Worm (Caenorhabditis elegans) whole organism, late embryonic: Measurements from ENCODE around the gene unc-46.

Experiments
- F13H6.1 ChIP-seq: sonication (generic microtip); optimal IDR thresholded peaks from 2 replicates; lab custom pipeline; 2016; ENCODE audit warnings: missing genetic modification characterization, missing compliant biosample characterization
- K09A11.1 ChIP-seq: sonication (generic microtip); optimal IDR thresholded peaks from 2 replicates; lab custom pipeline; 2017; ENCODE audit warnings: antibody characterized with exemption, mild to moderate bottlenecking, missing genetic modification characterization, missing compliant biosample characterization; ENCODE audit not compliant: insufficient read depth
- ceh-14 ChIP-seq: sonication (generic microtip); optimal IDR thresholded peaks from 2 replicates; lab custom pipeline; 2016; ENCODE audit warnings: missing genotype, missing genetic modification characterization, missing compliant biosample characterization
- ceh-19 ChIP-seq: fragments of 200-800 bp; sonication (Bioruptor generic); optimal IDR thresholded peaks from 2 replicates; lab custom pipeline; 2018; ENCODE audit warnings: mild to moderate bottlenecking, missing genetic modification characterization, missing compliant biosample characterization
- ceh-2 ChIP-seq: sonication (generic microtip); optimal IDR thresholded peaks from 2 replicates; lab custom pipeline; 2016; ENCODE audit warnings: missing genotype, missing genetic modification characterization, missing compliant biosample characterization
- ceh-22 ChIP-seq: sonication (generic microtip); optimal IDR thresholded peaks from 2 replicates; lab custom pipeline; 2017; ENCODE audit warnings: missing biosample characterization, missing genetic modification characterization
- ceh-24 ChIP-seq: sonication (generic microtip); optimal IDR thresholded peaks from 2 replicates; lab custom pipeline; 2016; ENCODE audit warnings: mild to moderate bottlenecking, missing genetic modification characterization, missing compliant biosample characterization
- ceh-31 ChIP-seq: sonication (generic microtip); optimal IDR thresholded peaks from 2 replicates; lab custom pipeline; 2016; ENCODE audit warnings: missing genetic modification characterization, missing compliant biosample characterization
- ceh-48 ChIP-seq: sonication (generic microtip); optimal IDR thresholded peaks from 2 replicates; lab custom pipeline; 2016; ENCODE audit warnings: missing genetic modification characterization, inconsistent platforms, missing compliant biosample characterization
- che-1 ChIP-seq: sonication (generic microtip); optimal IDR thresholded peaks from 2 replicates; lab custom pipeline; 2016; ENCODE audit warnings: mild to moderate bottlenecking, missing genetic modification characterization, missing compliant biosample characterization
- dve-1 ChIP-seq: sonication (generic microtip); optimal IDR thresholded peaks from 2 replicates; lab custom pipeline; 2017; ENCODE audit warnings: antibody characterized with exemption, mild to moderate bottlenecking, missing genetic modification characterization, missing compliant biosample characterization
- ets-4 ChIP-seq: sonication (generic microtip); optimal IDR thresholded peaks from 2 replicates; lab custom pipeline; 2016; ENCODE audit warnings: missing genetic modification characterization, missing compliant biosample characterization
- eyg-1 ChIP-seq: sonication (generic microtip); optimal IDR thresholded peaks from 2 replicates; lab custom pipeline; 2016; ENCODE audit warnings: missing genotype, missing genetic modification characterization, missing compliant biosample characterization
- gmeb-2 ChIP-seq: sonication (generic microtip); optimal IDR thresholded peaks from 2 replicates; lab custom pipeline; 2016; ENCODE audit warnings: missing genetic modification characterization, inconsistent platforms, missing compliant biosample characterization
- hlh-13 ChIP-seq: fragments of 200-800 bp; sonication (Bioruptor generic); optimal IDR thresholded peaks from 2 replicates; lab custom pipeline; 2018; ENCODE audit warnings: mild to moderate bottlenecking, missing genetic modification characterization, missing compliant biosample characterization
- hlh-30 ChIP-seq: sonication (generic microtip); optimal IDR thresholded peaks from 2 replicates; lab custom pipeline; 2017; ENCODE audit warnings: antibody characterized with exemption, missing genetic modification characterization, missing compliant biosample characterization; ENCODE audit not compliant: insufficient read depth
- lim-6 ChIP-seq: sonication (generic microtip); optimal IDR thresholded peaks from 2 replicates; lab custom pipeline; 2016; ENCODE audit warnings: missing genetic modification characterization, missing compliant biosample characterization
- lin-11 ChIP-seq: fragments of 200-800 bp; sonication (Bioruptor generic); optimal IDR thresholded peaks from 2 replicates; lab custom pipeline; 2018; ENCODE audit warnings: mild to moderate bottlenecking, missing genetic modification characterization, missing compliant biosample characterization
- nhr-11 ChIP-seq: fragments of 150-350 bp; optimal IDR thresholded peaks from 2 replicates; lab custom pipeline; 2014; ENCODE audit warnings: missing biosample characterization, missing genetic modification characterization
- odd-2 ChIP-seq: sonication (generic microtip); optimal IDR thresholded peaks from 2 replicates; lab custom pipeline; 2017; ENCODE audit warnings: antibody characterized with exemption, mild to moderate bottlenecking, missing genetic modification characterization, missing compliant biosample characterization
- pag-3 ChIP-seq: sonication (generic microtip); optimal IDR thresholded peaks from 2 replicates; lab custom pipeline; 2016; ENCODE audit warnings: missing compliant biosample characterization, missing genetic modification characterization, borderline replicate concordance
- pax-1 ChIP-seq: fragments of 150-350 bp; optimal IDR thresholded peaks from 2 replicates; lab custom pipeline; 2014; ENCODE audit warnings: missing biosample characterization, missing genetic modification characterization
- pha-2 ChIP-seq: sonication (generic microtip); optimal IDR thresholded peaks from 2 replicates; lab custom pipeline; 2017; ENCODE audit warnings: mild to moderate bottlenecking, missing genetic modification characterization, missing compliant biosample characterization
- pqm-1 ChIP-seq: sonication (generic microtip); optimal IDR thresholded peaks from 2 replicates; lab custom pipeline; 2016; ENCODE audit warnings: missing genetic modification characterization, missing compliant biosample characterization
- pros-1 ChIP-seq: fragments of 150-350 bp; optimal IDR thresholded peaks from 2 replicates; lab custom pipeline; 2014; ENCODE audit warnings: missing biosample characterization, missing genetic modification reagents, missing genetic modification characterization
- ref-2 ChIP-seq: sonication (generic microtip); optimal IDR thresholded peaks from 2 replicates; lab custom pipeline; 2016; ENCODE audit warnings: missing genetic modification characterization, missing compliant biosample characterization
- sdc-2 ChIP-seq: sonication (generic microtip); optimal IDR thresholded peaks from 2 replicates; lab custom pipeline; 2016; ENCODE audit warnings: missing genotype, missing genetic modification characterization, missing compliant biosample characterization
- sox-2 ChIP-seq: fragments of 200-800 bp; sonication (Bioruptor generic); IDR thresholded peaks from 2 replicates; pipeline ENCODE4 v1.3.6; 2022; ENCODE audit warnings: missing genetic modification reagents, missing genetic modification characterization, missing compliant biosample characterization
- syd-9 ChIP-seq: sonication (generic microtip); optimal IDR thresholded peaks from 2 replicates; lab custom pipeline; 2016; ENCODE audit warnings: mild to moderate bottlenecking, missing genetic modification characterization, moderate library complexity, missing compliant biosample characterization
- tbx-2 ChIP-seq: sonication (generic microtip); optimal IDR thresholded peaks from 2 replicates; lab custom pipeline; 2016; ENCODE audit warnings: missing genetic modification characterization, missing compliant biosample characterization
- tbx-7 ChIP-seq: sonication (generic microtip); optimal IDR thresholded peaks from 2 replicates; lab custom pipeline; 2016; ENCODE audit warnings: missing genotype, missing genetic modification characterization, missing compliant biosample characterization
- ttx-3 ChIP-seq: sonication (generic microtip); optimal IDR thresholded peaks from 2 replicates; lab custom pipeline; 2016; ENCODE audit warnings: missing genetic modification reagents, missing genetic modification characterization, missing compliant biosample characterization
- unc-3 ChIP-seq, 2 experiments: fragments of 200-800 bp in 1 of 2; sonication (Bioruptor generic) in 1 of 2; sonication (generic microtip) in 1 of 2; conservative IDR thresholded peaks in 1 of 2; optimal IDR thresholded peaks in 1 of 2; 2 replicates each; pipeline versions ENCODE4 v1.3.6 to Lab custom; 2016 to 2022; ENCODE audit warnings: missing compliant biosample characterization in 2 of 2, missing genetic modification characterization in 2 of 2, missing genetic modification reagents in 1 of 2
- unc-42 ChIP-seq: sonication (generic microtip); optimal IDR thresholded peaks from 2 replicates; lab custom pipeline; 2016; ENCODE audit warnings: missing genotype, missing genetic modification characterization, missing compliant biosample characterization
- unc-55 ChIP-seq: sonication (generic microtip); optimal IDR thresholded peaks from 2 replicates; lab custom pipeline; 2017; ENCODE audit warnings: missing biosample characterization, missing genetic modification reagents, missing genetic modification characterization
- zip-5 ChIP-seq: sonication (generic microtip); optimal IDR thresholded peaks from 2 replicates; lab custom pipeline; 2016; ENCODE audit warnings: missing genetic modification characterization, missing compliant biosample characterization

The unc-46 gene

DNA sequence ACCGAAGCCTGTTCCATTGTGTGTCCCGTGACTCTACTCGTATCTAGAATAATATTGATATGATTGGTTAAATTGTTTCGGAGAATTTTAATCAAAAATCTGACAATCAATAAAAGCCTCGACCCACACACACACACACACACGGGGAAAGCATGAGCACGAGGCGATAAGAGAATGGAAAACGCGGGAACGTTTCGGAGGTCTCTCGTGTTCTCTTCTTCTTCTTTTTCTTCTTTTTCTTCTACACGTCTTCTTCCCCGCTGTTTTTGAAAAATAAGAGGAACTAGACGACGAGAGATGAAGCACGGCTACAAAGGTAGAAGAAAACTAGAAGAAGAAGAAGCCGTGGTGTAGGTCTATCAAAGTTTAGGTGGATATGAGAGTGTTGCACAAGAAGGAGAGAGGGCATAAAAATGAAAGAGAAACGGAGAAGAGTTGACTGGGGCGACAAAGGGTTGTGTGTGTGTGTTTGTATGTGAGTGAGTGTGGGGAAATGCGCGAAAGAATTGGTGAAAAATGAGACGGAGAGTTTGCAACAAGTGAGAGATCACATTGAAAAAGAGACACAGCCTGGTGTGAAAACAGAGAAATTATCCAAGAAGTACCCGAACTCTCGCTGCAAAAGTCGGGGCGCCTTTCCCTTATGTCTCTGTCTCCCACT, 33.9 kb downstream of the unc-46 start, which contains the start of gene mlk-1 (continued):
- TF ChIP-seq dve-1 (tag; lab: Kevin White, UChicago) (no peak), ceh-2 (tag; lab: Kevin White, UChicago) (no peak), sdc-2 (tag; lab: Kevin White, UChicago) (no peak), hlh-13 (GFP tag; lab: Kevin White, UChicago) (no peak), pqm-1 (tag; lab: Kevin White, UChicago) (no peak), pax-1 (no peak), pha-2 (no peak), lim-6 (tag; lab: Kevin White, UChicago) (no peak), ets-4 (tag; lab: Kevin White, UChicago) (no peak), ceh-24 (tag; lab: Kevin White, UChicago) (no peak), pros-1 (peak; percentile 67), eyg-1 (tag; lab: Kevin White, UChicago) (no peak), ceh-31 (tag; lab: Kevin White, UChicago) (peak; percentile 79), tbx-2 (peak; percentile 30), nhr-11 (tag; lab: Kevin White, UChicago) (no peak), unc-42 (tag; lab: Kevin White, UChicago) (peak; percentile 61), F13H6.1 (tag; lab: Kevin White, UChicago) (peak; percentile 40), odd-2 (no peak)

DNA sequence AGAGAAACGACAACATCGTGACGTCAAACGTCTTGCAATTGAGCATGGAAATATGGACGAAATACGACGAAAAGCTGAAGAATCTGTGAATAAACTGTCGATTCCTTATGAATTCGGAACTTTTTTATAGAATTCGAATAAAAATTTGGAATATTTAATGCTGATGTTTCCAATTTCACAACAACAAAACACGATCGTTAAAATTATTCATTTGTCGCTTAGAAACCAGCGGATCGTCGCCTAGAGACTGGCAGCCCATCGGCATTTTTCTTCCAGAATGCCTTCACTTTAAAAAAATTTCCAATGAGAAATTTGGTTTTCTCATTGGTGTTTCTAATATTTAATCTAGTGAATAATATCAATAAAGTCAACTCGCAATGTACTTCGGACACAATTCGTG, 45.5 kb downstream of the unc-46 start, which contains the start of gene cwp-4:
Gene cwp-4 (plus strand): TSS at position 301 of the 400 bp plus-strand sequence.
- TF ChIP-seq unc-55 (GFP tag; lab: Kevin White, UChicago) = no peak
- no peak for TF ChIP-seq ttx-3 (tag; lab: Kevin White, UChicago)
- no peak for TF ChIP-seq F13H6.1 (tag; lab: Kevin White, UChicago)

DNA sequence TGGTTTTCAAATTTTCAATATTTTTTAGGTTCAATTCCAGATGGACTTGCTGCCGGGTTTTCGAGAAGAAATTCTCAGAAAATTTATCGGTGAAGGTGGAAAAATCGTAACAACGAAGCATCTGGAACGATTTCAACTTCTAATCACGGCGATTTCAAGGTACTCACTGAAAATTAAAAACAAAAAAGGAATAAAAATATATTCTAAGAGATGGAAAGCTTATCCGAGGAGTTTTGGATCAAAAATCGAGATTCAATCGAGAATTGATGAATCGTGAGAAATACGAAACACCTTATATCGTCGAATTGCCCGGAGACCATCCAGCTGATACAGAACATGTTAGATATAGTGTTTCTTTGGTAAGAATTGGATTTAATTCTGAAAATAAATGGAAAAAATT, 46.6 kb downstream of the unc-46 start, which contains the start of gene K11D12.12:
Gene K11D12.12 (plus strand): TSS at position 29 of the 400 bp plus-strand sequence.
- TF ChIP-seq zip-5 (tag; lab: Kevin White, UChicago) (no peak), sox-2 (no peak), ceh-22 (tag; lab: Kevin White, UChicago) (no peak), unc-42 (tag; lab: Kevin White, UChicago) (no peak), pqm-1 (tag; lab: Kevin White, UChicago) (no peak), hlh-30 (tag; lab: Kevin White, UChicago) (no peak), pag-3 (tag; lab: Kevin White, UChicago) (no peak), syd-9 (tag; lab: Kevin White, UChicago) (no peak), ceh-31 (tag; lab: Kevin White, UChicago) (no peak), lin-11 (tag; lab: Kevin White, UChicago) (no peak), ceh-14 (tag; lab: Kevin White, UChicago) (no peak)
- TF ChIP-seq, all 69 proteins: peak for 0

- no peak for TF ChIP-seq lim-6 (tag; lab: Kevin White, UChicago)
- no peak for TF ChIP-seq unc-3 (GFP tag; conservative IDR thresholded peaks at IDR 0.05; lab: Robert Waterston, UW)
- TF ChIP-seq unc-3 (tag; optimal IDR thresholded peaks at IDR 0.05; lab: Kevin White, UChicago) = no peak
- TF ChIP-seq F13H6.1 (tag; lab: Kevin White, UChicago) = no peak
- no peak for TF ChIP-seq pag-3 (tag; lab: Kevin White, UChicago)
- no peak for TF ChIP-seq unc-42 (tag; lab: Kevin White, UChicago)
- no peak for TF ChIP-seq che-1
- no peak for TF ChIP-seq gmeb-2 (tag; lab: Kevin White, UChicago)
- TF ChIP-seq ceh-19 (GFP tag; lab: Kevin White, UChicago) = no peak
- no peak for TF ChIP-seq tbx-7
- TF ChIP-seq pha-2 = no peak
- TF ChIP-seq K09A11.1 (tag; lab: Kevin White, UChicago) = no peak
- no peak for TF ChIP-seq ref-2 (tag; lab: Kevin White, UChicago)
- no peak for TF ChIP-seq ceh-24 (tag; lab: Kevin White, UChicago)
- TF ChIP-seq ceh-48 (tag; lab: Kevin White, UChicago) = no peak
Measured at ce11 chrV:5050073-5050599, 48.7 kb downstream of the unc-46 start.
